1 fruit fly cellular context compared by ENCODE assay signal in genomic region chr3R:8105088-8105542, dm6.
TF ChIP-seq lines count a peak whose summit lies in the region.

TSS of gene puc (plus strand) at chr3R:8105332.

TF ChIP-seq in whole organism, embryonic, 481 proteins besides CTCF, POLR2A, EP300 and RAD21 (continued from another document):
- TF ChIP-seq CG8924 (tag; optimal IDR thresholded peaks at IDR 0.05; lab: Kevin White, UChicago) (peak; percentile 70), pb (GFP tag; optimal IDR thresholded peaks at IDR 0.05; lab: Kevin White, UChicago) (peak; percentile 15), Hr51 (GFP tag; optimal IDR thresholded peaks at IDR 0.05; lab: Kevin White, UChicago) (no peak), CG15479 (GFP tag; optimal IDR thresholded peaks at IDR 0.05; lab: Kevin White, UChicago) (peak; percentile 91), sna (GFP tag; IDR thresholded peaks at IDR 0.05; lab: Robert Waterston, UW; ENCODE audit: partially characterized antibody) (no peak), Dfd (GFP tag; optimal IDR thresholded peaks at IDR 0.05; lab: Kevin White, UChicago) (no peak), cg (GFP tag; optimal IDR thresholded peaks at IDR 0.05; lab: Kevin White, UChicago) (no peak), crc (GFP tag; optimal IDR thresholded peaks at IDR 0.05; lab: Kevin White, UChicago) (no peak), dimm (GFP tag; IDR thresholded peaks at IDR 0.05; lab: Robert Waterston, UW) (no peak)
